Worm (Caenorhabditis elegans) whole organism, L1 larva: ENCODE data around the gene F49F1.7.
"Not testable (repeated sequence)": the region's sequence is repeated elsewhere in the genome, so short reads cannot be mapped to it uniquely, and the experiment has no call there.

Experiments used
- C04F5.9 ChIP-seq: sonication (generic microtip); optimal IDR thresholded peaks from 2 replicates; lab custom pipeline; 2016; ENCODE audit warnings: missing genetic modification characterization, missing compliant biosample characterization
- blmp-1 ChIP-seq: fragments of 150-350 bp; optimal IDR thresholded peaks from 2 replicates; lab custom pipeline; 2014; ENCODE audit warnings: missing biosample characterization, missing genetic modification characterization
- ceh-63 ChIP-seq: fragments of 200-800 bp; sonication (Bioruptor generic); optimal IDR thresholded peaks from 2 replicates; lab custom pipeline; 2018; ENCODE audit warnings: mild to moderate bottlenecking, missing genetic modification characterization, missing compliant biosample characterization
- ceh-8 ChIP-seq: fragments of 200-800 bp; sonication (Bioruptor generic); optimal IDR thresholded peaks from 2 replicates; lab custom pipeline; 2018; ENCODE audit warnings: mild to moderate bottlenecking, missing genetic modification characterization, moderate library complexity, missing compliant biosample characterization
- ces-1 ChIP-seq: fragments of 150-350 bp; optimal IDR thresholded peaks from 2 replicates; lab custom pipeline; 2014; ENCODE audit warnings: missing biosample characterization, missing genetic modification reagents, missing genetic modification characterization
- dpl-1 ChIP-seq, 3 experiments: fragments of 150-350 bp in 2 of 3; sonication (generic microtip) in 1 of 3; optimal IDR thresholded peaks; 2 replicates each; lab custom pipeline; 2014 to 2017; ENCODE audit warnings: missing biosample characterization in 3 of 3, missing genetic modification characterization in 3 of 3, missing genetic modification reagents in 3 of 3
- efl-3 ChIP-seq: fragments of 200-800 bp; sonication (Bioruptor generic); optimal IDR thresholded peaks from 2 replicates; lab custom pipeline; 2018; ENCODE audit warnings: mild to moderate bottlenecking, missing genetic modification characterization, missing compliant biosample characterization
- egl-27 ChIP-seq, 2 experiments: fragments of 150-350 bp in 1 of 2; sonication (generic microtip); optimal IDR thresholded peaks; 3 replicates each; lab custom pipeline; 2017 to 2018; ENCODE audit warnings: missing biosample characterization in 2 of 2, missing genetic modification characterization in 2 of 2, missing genetic modification reagents in 2 of 2
- elt-3 ChIP-seq, 6 experiments: fragments of 150-350 bp in 1 of 6; sonication (generic microtip); optimal IDR thresholded peaks; 2 replicates each; lab custom pipeline; 2017 to 2018; ENCODE audit warnings: missing biosample characterization in 6 of 6, missing genetic modification characterization in 6 of 6, inconsistent platforms in 1 of 6
- hpl-2 ChIP-seq: fragments of 150-350 bp; optimal IDR thresholded peaks from 2 replicates; lab custom pipeline; 2014; ENCODE audit warnings: missing biosample characterization, missing genetic modification reagents, missing genetic modification characterization
- irx-1 ChIP-seq: sonication (generic microtip); optimal IDR thresholded peaks from 2 replicates; lab custom pipeline; 2016; ENCODE audit warnings: missing genetic modification characterization, missing compliant biosample characterization
- isw-1 ChIP-seq: fragments of 200-800 bp; sonication (Bioruptor generic); IDR thresholded peaks from 2 replicates; pipeline ENCODE4 v1.3.6; 2022; ENCODE audit warnings: missing genetic modification characterization, missing compliant biosample characterization
- jun-1 ChIP-seq: fragments of 150-350 bp; optimal IDR thresholded peaks from 2 replicates; lab custom pipeline; 2014; ENCODE audit warnings: missing biosample characterization, missing genetic modification reagents, missing genetic modification characterization
- lin-14 ChIP-seq: fragments of 200-800 bp; sonication (Bioruptor generic); optimal IDR thresholded peaks from 2 replicates; lab custom pipeline; 2018; ENCODE audit warnings: mild to moderate bottlenecking, missing genetic modification characterization, moderate library complexity, missing compliant biosample characterization
- lir-3 ChIP-seq: sonication (generic microtip); optimal IDR thresholded peaks from 2 replicates; lab custom pipeline; 2016; ENCODE audit warnings: mild to moderate bottlenecking, missing genetic modification characterization, moderate library complexity, missing compliant biosample characterization; ENCODE audit not compliant: poor library complexity
- mab-9 ChIP-seq: fragments of 200-800 bp; sonication (Bioruptor generic); IDR thresholded peaks from 2 replicates; pipeline ENCODE4 v1.3.6; 2022; ENCODE audit warnings: missing genetic modification reagents, missing genetic modification characterization, missing compliant biosample characterization
- mdl-1 ChIP-seq, 2 experiments: fragments of 150-350 bp; optimal IDR thresholded peaks; 2 replicates each; lab custom pipeline; 2014 to 2017; ENCODE audit warnings: missing biosample characterization in 2 of 2, missing genetic modification characterization in 2 of 2, inconsistent platforms in 1 of 2
- mef-2 ChIP-seq: fragments of 150-350 bp; optimal IDR thresholded peaks from 2 replicates; lab custom pipeline; 2014; ENCODE audit warnings: missing biosample characterization, missing genetic modification characterization
- mep-1 ChIP-seq: fragments of 150-350 bp; optimal IDR thresholded peaks from 2 replicates; lab custom pipeline; 2014; ENCODE audit warnings: missing biosample characterization, missing genetic modification characterization
- nhr-11 ChIP-seq: fragments of 150-350 bp; optimal IDR thresholded peaks from 2 replicates; lab custom pipeline; 2014; ENCODE audit warnings: missing biosample characterization, missing genetic modification characterization
- nhr-19 ChIP-seq: fragments of 200-800 bp; sonication (Bioruptor generic); conservative IDR thresholded peaks from 2 replicates; pipeline ENCODE4 v1.3.6; 2022; ENCODE audit warnings: missing genetic modification characterization, missing compliant biosample characterization
- nhr-20 ChIP-seq: sonication (generic microtip); optimal IDR thresholded peaks from 2 replicates; lab custom pipeline; 2016; ENCODE audit warnings: mild to moderate bottlenecking, missing genetic modification characterization, missing compliant biosample characterization
- nhr-237 ChIP-seq: fragments of 150-350 bp; optimal IDR thresholded peaks from 2 replicates; lab custom pipeline; 2014; ENCODE audit warnings: missing biosample characterization, missing genetic modification characterization
- nhr-71 ChIP-seq: sonication (generic microtip); optimal IDR thresholded peaks from 2 replicates; lab custom pipeline; 2016; ENCODE audit warnings: mild to moderate bottlenecking, missing genetic modification characterization, moderate library complexity, missing compliant biosample characterization
- nhr-76 ChIP-seq: sonication (generic microtip); optimal IDR thresholded peaks from 2 replicates; lab custom pipeline; 2017; ENCODE audit warnings: missing biosample characterization, missing genetic modification characterization
- nhr-77 ChIP-seq: fragments of 150-350 bp; optimal IDR thresholded peaks from 2 replicates; lab custom pipeline; 2014; ENCODE audit warnings: missing biosample characterization, missing genetic modification characterization
- nhr-90 ChIP-seq: sonication (generic microtip); optimal IDR thresholded peaks from 2 replicates; lab custom pipeline; 2016; ENCODE audit warnings: mild to moderate bottlenecking, missing genetic modification characterization, missing compliant biosample characterization; ENCODE audit not compliant: poor library complexity
- skn-1 ChIP-seq: fragments of 150-350 bp; optimal IDR thresholded peaks from 2 replicates; lab custom pipeline; 2014; ENCODE audit warnings: missing biosample characterization, missing genetic modification characterization
- snpc-4 ChIP-seq: fragments of 150-350 bp; optimal IDR thresholded peaks from 2 replicates; lab custom pipeline; 2014; ENCODE audit warnings: missing biosample characterization, missing genetic modification characterization
- snu-23 ChIP-seq: sonication (generic microtip); optimal IDR thresholded peaks from 2 replicates; lab custom pipeline; 2016; ENCODE audit warnings: missing genetic modification characterization, missing compliant biosample characterization
- tbx-2 ChIP-seq: sonication (generic microtip); optimal IDR thresholded peaks from 2 replicates; lab custom pipeline; 2016; ENCODE audit warnings: missing genetic modification characterization, missing compliant biosample characterization
- tlp-1 ChIP-seq: fragments of 150-350 bp; optimal IDR thresholded peaks from 2 replicates; lab custom pipeline; 2014; ENCODE audit warnings: missing biosample characterization, missing genetic modification characterization
- unc-130 ChIP-seq: fragments of 150-350 bp; optimal IDR thresholded peaks from 2 replicates; lab custom pipeline; 2017; ENCODE audit warnings: missing biosample characterization, missing genetic modification characterization, inconsistent platforms
- unc-86 ChIP-seq: sonication (generic microtip); optimal IDR thresholded peaks from 2 replicates; lab custom pipeline; 2016; ENCODE audit warnings: missing genetic modification characterization, missing compliant biosample characterization
- vab-15 ChIP-seq: sonication (generic microtip); optimal IDR thresholded peaks from 2 replicates; lab custom pipeline; 2017; ENCODE audit warnings: missing genotype, mild to moderate bottlenecking, missing genetic modification characterization, missing compliant biosample characterization
- xbp-1 ChIP-seq: sonication (generic microtip); optimal IDR thresholded peaks from 2 replicates; lab custom pipeline; 2016; ENCODE audit warnings: missing genetic modification characterization, missing compliant biosample characterization
- zag-1 ChIP-seq: fragments of 150-350 bp; optimal IDR thresholded peaks from 2 replicates; lab custom pipeline; 2014; ENCODE audit warnings: missing biosample characterization, missing genetic modification characterization
- ztf-4 ChIP-seq: fragments of 150-350 bp; optimal IDR thresholded peaks from 2 replicates; lab custom pipeline; 2014; ENCODE audit warnings: missing biosample characterization, missing genetic modification characterization

The F49F1.7 gene

ce11 chrIV:4142986-4143385 lies 17.4 kb upstream of the F49F1.7 start, which contains the start of gene F49F1.12:
Gene F49F1.12 (minus strand): TSS chrIV:4143086.
- not testable (repeated sequence) for TF ChIP-seq nhr-11; mdl-1 (tag; optimal IDR thresholded peaks at IDR 0.05; lab: Kevin White, UChicago); ceh-63 (GFP tag; lab: Kevin White, UChicago)

- no peak for TF ChIP-seq nhr-77
- TF ChIP-seq blmp-1, result no peak
- TF ChIP-seq lin-14 (GFP tag; lab: Kevin White, UChicago), result no peak
- no peak for TF ChIP-seq ceh-8 (GFP tag; lab: Kevin White, UChicago)
- no peak for TF ChIP-seq tlp-1 (tag; lab: Kevin White, UChicago)
- no peak for TF ChIP-seq nhr-19
- TF ChIP-seq xbp-1, result no peak
- no peak for TF ChIP-seq vab-15 (tag; lab: Kevin White, UChicago)
- TF ChIP-seq nhr-237, result no peak
- TF ChIP-seq isw-1 (GFP tag; lab: Robert Waterston, UW), result no peak
- TF ChIP-seq unc-86 (tag; lab: Kevin White, UChicago), result no peak
- no peak for TF ChIP-seq unc-130 (tag; lab: Kevin White, UChicago)
- TF ChIP-seq zag-1, result no peak
- no peak for TF ChIP-seq hpl-2 (GFP tag; lab: Kevin White, UChicago)
Measured at ce11 chrIV:4141311-4141710, 15.8 kb upstream of the F49F1.7 start, which contains the start of gene F49F1.11. Gene F49F1.11 (minus strand): TSS chrIV:4141411.

- TF ChIP-seq mab-9 (no peak), jun-1 (no peak), mef-2 (tag; lab: Kevin White, UChicago) (no peak), irx-1 (tag; lab: Kevin White, UChicago) (no peak), C04F5.9 (tag; lab: Kevin White, UChicago) (no peak), nhr-90 (tag; lab: Kevin White, UChicago) (no peak), snpc-4 (no peak), tbx-2 (tag; lab: Kevin White, UChicago) (no peak), isw-1 (GFP tag; lab: Robert Waterston, UW) (no peak), ztf-4 (tag; lab: Kevin White, UChicago) (no peak)
Measured at ce11 chrIV:4140265-4140664, 14.7 kb upstream of the F49F1.7 start, which contains the start of gene F49F1.18. Gene F49F1.18 (minus strand): TSS chrIV:4140365.

- TF ChIP-seq ces-1 (GFP tag; lab: Kevin White, UChicago) (no peak), snu-23 (GFP tag; lab: Kevin White, UChicago) (no peak), nhr-71 (tag; lab: Kevin White, UChicago) (no peak), nhr-76 (tag; lab: Kevin White, UChicago) (no peak), irx-1 (tag; lab: Kevin White, UChicago) (no peak), egl-27 (tag; optimal IDR thresholded peaks at IDR 0.05; lab: Kevin White, UChicago) (no peak), mep-1 (tag; lab: Kevin White, UChicago) (no peak), dpl-1 (GFP tag; optimal IDR thresholded peaks at IDR 0.05; lab: Kevin White, UChicago) (no peak), efl-3 (no peak), nhr-20 (tag; lab: Kevin White, UChicago) (no peak), ceh-63 (GFP tag; lab: Kevin White, UChicago) (no peak), mef-2 (tag; lab: Kevin White, UChicago) (no peak), elt-3 (tag; optimal IDR thresholded peaks at IDR 0.05; lab: Kevin White, UChicago) (no peak), lir-3 (tag; lab: Kevin White, UChicago) (no peak), xbp-1 (no peak), skn-1 (no peak), isw-1 (GFP tag; lab: Robert Waterston, UW) (no peak)
Measured at ce11 chrIV:4139022-4139421, 13.5 kb upstream of the F49F1.7 start, which contains the start of gene F49F1.10. Gene F49F1.10 (minus strand): TSS chrIV:4139122.
